Fruit fly (Drosophila melanogaster) whole organism, embryonic: ENCODE results near the gene Cyp303a1.

Source experiments
- Abd-B ChIP-seq: fragments of 200-800 bp; sonication (Bioruptor generic); optimal IDR thresholded peaks from 2 replicates; lab custom pipeline; 2018; ENCODE audit warnings: missing biosample characterization, mild to moderate bottlenecking, missing genetic modification characterization, moderate library complexity
- Adf1 ChIP-seq: fragments of 200-800 bp; sonication (Bioruptor generic); IDR thresholded peaks from 2 replicates; pipeline ENCODE4 v1.3.6; 2022; ENCODE audit warnings: missing biosample characterization, missing genetic modification characterization
- B-H2 ChIP-seq: fragments of 200-800 bp; sonication (Bioruptor generic); optimal IDR thresholded peaks from 2 replicates; lab custom pipeline; 2018; ENCODE audit warnings: missing biosample characterization, mild to moderate bottlenecking, missing genetic modification characterization
- BEAF-32 ChIP-seq: fragments of 200-800 bp; sonication (Bioruptor generic); optimal IDR thresholded peaks from 3 replicates; lab custom pipeline; 2017; ENCODE audit warnings: missing biosample characterization, missing genetic modification characterization, mild to moderate bottlenecking, moderate library complexity, missing genetic modification reagents
- CG10321 ChIP-seq: fragments of 200-800 bp; sonication (Bioruptor generic); IDR thresholded peaks from 2 replicates; pipeline ENCODE4 v1.3.6; 2022; ENCODE audit warnings: missing biosample characterization, missing genetic modification characterization
- CG14860 ChIP-seq: fragments of 200-800 bp; sonication (Bioruptor generic); IDR thresholded peaks from 3 replicates; pipeline ENCODE4 v1.3.6; 2022; ENCODE audit warnings: missing biosample characterization, missing genetic modification characterization; ENCODE audit not compliant: partially characterized antibody
- CG18262 ChIP-seq: fragments of 200-800 bp; optimal IDR thresholded peaks from 3 replicates; lab custom pipeline; 2019; ENCODE audit warnings: missing biosample characterization, mild to moderate bottlenecking, missing genetic modification characterization, moderate library complexity
- CG1832 ChIP-seq: fragments of 200-800 bp; sonication (Bioruptor generic); optimal IDR thresholded peaks from 2 replicates; lab custom pipeline; 2017; ENCODE audit warnings: missing biosample characterization, mild to moderate bottlenecking, missing genetic modification characterization, inconsistent platforms
- CG2116 ChIP-seq: fragments of 200-800 bp; sonication (Bioruptor generic); optimal IDR thresholded peaks from 3 replicates; lab custom pipeline; 2018; ENCODE audit warnings: missing biosample characterization, mild to moderate bottlenecking, missing genetic modification characterization
- CG43689 ChIP-seq: fragments of 200-800 bp; sonication (Bioruptor generic); IDR thresholded peaks from 2 replicates; pipeline ENCODE4 v1.3.6; 2022; ENCODE audit warnings: missing biosample characterization, missing genetic modification characterization
- CG6175 ChIP-seq: fragments of 200-800 bp; sonication (Bioruptor generic); IDR thresholded peaks from 3 replicates; pipeline ENCODE4 v1.3.6; 2022; ENCODE audit warnings: missing biosample characterization, missing genetic modification characterization
- CG6791 ChIP-seq: fragments of 200-800 bp; sonication (Bioruptor generic); IDR thresholded peaks from 3 replicates; pipeline ENCODE4 v1.3.6; 2022; ENCODE audit warnings: missing biosample characterization, missing genetic modification characterization; ENCODE audit not compliant: partially characterized antibody
- CG6854 ChIP-seq: fragments of 200-800 bp; sonication (Bioruptor generic); optimal IDR thresholded peaks from 3 replicates; lab custom pipeline; 2017; ENCODE audit warnings: missing biosample characterization, mild to moderate bottlenecking, missing genetic modification characterization
- CG8089 ChIP-seq: fragments of 200-800 bp; sonication (Bioruptor generic); optimal IDR thresholded peaks from 3 replicates; lab custom pipeline; 2016; ENCODE audit warnings: missing biosample characterization, missing genetic modification characterization
- CG8290 ChIP-seq, 3 experiments: fragments of 200-800 bp; sonication (Bioruptor generic); optimal IDR thresholded peaks; 2 replicates each; lab custom pipeline; 2016 to 2019; ENCODE audit warnings: missing biosample characterization in 3 of 3, missing genetic modification characterization in 3 of 3, mild to moderate bottlenecking in 2 of 3, moderate library complexity in 1 of 3
- CG8765 ChIP-seq: fragments of 200-800 bp; sonication (Bioruptor generic); IDR thresholded peaks from 2 replicates; pipeline ENCODE4 v1.3.6; 2022; ENCODE audit warnings: missing biosample characterization, missing genetic modification characterization
- CG9727 ChIP-seq: fragments of 200-800 bp; sonication (Bioruptor generic); optimal IDR thresholded peaks from 3 replicates; lab custom pipeline; 2017; ENCODE audit warnings: missing biosample characterization, mild to moderate bottlenecking, missing genetic modification characterization
- CG9876 ChIP-seq: fragments of 200-800 bp; sonication (Bioruptor generic); optimal IDR thresholded peaks from 2 replicates; lab custom pipeline; 2016; ENCODE audit warnings: missing biosample characterization, missing genetic modification characterization
- CG9932 ChIP-seq: fragments of 200-800 bp; sonication (Bioruptor generic); IDR thresholded peaks from 2 replicates; pipeline ENCODE4 v1.3.6; 2022; ENCODE audit warnings: missing biosample characterization, missing genetic modification characterization
- D19B ChIP-seq: fragments of 200-800 bp; sonication (Bioruptor generic); optimal IDR thresholded peaks from 2 replicates; lab custom pipeline; 2017; ENCODE audit warnings: missing biosample characterization, mild to moderate bottlenecking, missing genetic modification characterization
- Dip3 ChIP-seq: fragments of 200-800 bp; sonication (Bioruptor generic); optimal IDR thresholded peaks from 3 replicates; lab custom pipeline; 2016; ENCODE audit warnings: missing biosample characterization, missing genetic modification characterization
- Dp ChIP-seq: fragments of 200-800 bp; sonication (Bioruptor generic); optimal IDR thresholded peaks from 2 replicates; lab custom pipeline; 2018; ENCODE audit warnings: missing biosample characterization, mild to moderate bottlenecking, missing genetic modification characterization, moderate library complexity
- HLH4C ChIP-seq: fragments of 200-800 bp; sonication (Bioruptor generic); IDR thresholded peaks from 3 replicates; pipeline ENCODE4 v1.3.6; 2022; ENCODE audit warnings: missing biosample characterization, missing genetic modification characterization; ENCODE audit not compliant: partially characterized antibody
- Max ChIP-seq: fragments of 200-800 bp; sonication (Bioruptor generic); optimal IDR thresholded peaks from 2 replicates; lab custom pipeline; 2016; ENCODE audit warnings: missing biosample characterization, mild to moderate bottlenecking, missing genetic modification characterization
- Med ChIP-seq: fragments of 200-800 bp; sonication (Bioruptor generic); peaks from one replicate; lab custom pipeline; 2016; ENCODE audit warnings: missing biosample characterization, missing genetic modification characterization, mild to moderate bottlenecking, inconsistent platforms, moderate library complexity
- Ptx1 ChIP-seq: fragments of 200-800 bp; sonication (Bioruptor generic); IDR thresholded peaks from 2 replicates; pipeline ENCODE4 v1.3.6; 2022; ENCODE audit warnings: missing biosample characterization, missing genetic modification characterization
- Sox100B ChIP-seq: fragments of 200-800 bp; sonication (Bioruptor generic); optimal IDR thresholded peaks from 3 replicates; lab custom pipeline; 2018; ENCODE audit warnings: missing biosample characterization, mild to moderate bottlenecking, missing genetic modification characterization
- ap ChIP-seq: fragments of 200-800 bp; sonication (Bioruptor generic); IDR thresholded peaks from 2 replicates; pipeline ENCODE4 v1.3.6; 2022; ENCODE audit warnings: missing biosample characterization, missing genetic modification characterization
- bbx ChIP-seq: fragments of 200-800 bp; sonication (Bioruptor generic); IDR thresholded peaks from 2 replicates; pipeline ENCODE4 v1.3.6; 2022; ENCODE audit warnings: missing biosample characterization, missing genetic modification characterization; ENCODE audit not compliant: partially characterized antibody
- crol ChIP-seq: fragments of 200-800 bp; sonication (Bioruptor generic); IDR thresholded peaks from 2 replicates; pipeline ENCODE4 v1.3.6; 2022; ENCODE audit warnings: missing biosample characterization, missing genetic modification characterization
- dan ChIP-seq: fragments of 200-800 bp; sonication (Bioruptor generic); IDR thresholded peaks from 2 replicates; pipeline ENCODE4 v1.3.6; 2022; ENCODE audit warnings: missing biosample characterization, missing genetic modification characterization
- dysf ChIP-seq: fragments of 200-800 bp; sonication (Bioruptor generic); IDR thresholded peaks from 3 replicates; pipeline ENCODE4 v1.3.6; 2022; ENCODE audit warnings: missing biosample characterization, missing genetic modification characterization
- ewg ChIP-seq: fragments of 200-800 bp; sonication (Bioruptor generic); optimal IDR thresholded peaks from 3 replicates; lab custom pipeline; 2017; ENCODE audit warnings: mild to moderate bottlenecking, missing biosample characterization, missing genetic modification reagents, missing genetic modification characterization
- gcm2 ChIP-seq: fragments of 200-800 bp; sonication (Bioruptor generic); optimal IDR thresholded peaks from 2 replicates; lab custom pipeline; 2016; ENCODE audit warnings: missing biosample characterization, missing genetic modification characterization
- gsb-n ChIP-seq: fragments of 200-800 bp; sonication (Bioruptor generic); optimal IDR thresholded peaks from 3 replicates; lab custom pipeline; 2018; ENCODE audit warnings: missing biosample characterization, mild to moderate bottlenecking, missing genetic modification characterization
- ind ChIP-seq: fragments of 200-800 bp; sonication (Bioruptor generic); optimal IDR thresholded peaks from 3 replicates; lab custom pipeline; 2016; ENCODE audit warnings: missing biosample characterization, missing genetic modification characterization
- inv ChIP-seq: fragments of 200-800 bp; sonication (Bioruptor generic); IDR thresholded peaks from 2 replicates; pipeline ENCODE4 v1.3.6; 2022; ENCODE audit warnings: missing biosample characterization, missing genetic modification characterization; ENCODE audit not compliant: partially characterized antibody
- kah ChIP-seq: fragments of 200-800 bp; sonication (Bioruptor generic); optimal IDR thresholded peaks from 2 replicates; lab custom pipeline; 2018; ENCODE audit warnings: missing biosample characterization, mild to moderate bottlenecking, missing genetic modification characterization
- knrl ChIP-seq: fragments of 200-800 bp; sonication (Bioruptor generic); IDR thresholded peaks from 3 replicates; pipeline ENCODE4 v1.3.6; 2022; ENCODE audit warnings: missing biosample characterization, missing genetic modification characterization; ENCODE audit not compliant: partially characterized antibody
- mirr ChIP-seq: fragments of 200-800 bp; sonication (Bioruptor generic); optimal IDR thresholded peaks from 3 replicates; lab custom pipeline; 2018; ENCODE audit warnings: missing biosample characterization, mild to moderate bottlenecking, missing genetic modification characterization
- odd ChIP-seq: fragments of 200-800 bp; sonication (Bioruptor generic); optimal IDR thresholded peaks from 2 replicates; lab custom pipeline; 2017; ENCODE audit warnings: missing biosample characterization, mild to moderate bottlenecking, missing genetic modification characterization
- pan ChIP-seq, 4 experiments: fragments of >200 bp in 3 of 4; fragments of 200-800 bp in 1 of 4; sonication (Bioruptor generic) in 1 of 4; optimal IDR thresholded peaks in 3 of 4; IDR thresholded peaks in 1 of 4; 2 replicates each; pipeline versions ENCODE4 v1.3.6 to Lab custom; 2017 to 2022; ENCODE audit warnings: missing biosample characterization in 2 of 4, missing genetic modification characterization in 2 of 4, mixed read lengths in 1 of 4
- repo ChIP-seq: fragments of 200-800 bp; sonication (Bioruptor generic); optimal IDR thresholded peaks from 2 replicates; lab custom pipeline; 2016; ENCODE audit warnings: missing biosample characterization, missing genetic modification characterization
- sim ChIP-seq: fragments of 200-800 bp; sonication (Bioruptor generic); IDR thresholded peaks from 2 replicates; pipeline ENCODE4 v1.3.6; 2022; ENCODE audit warnings: missing biosample characterization, missing genetic modification characterization
- sob ChIP-seq: fragments of 200-800 bp; sonication (Bioruptor generic); IDR thresholded peaks from 2 replicates; pipeline ENCODE4 v1.3.6; 2022; ENCODE audit warnings: missing biosample characterization, missing genetic modification characterization
- sr ChIP-seq: fragments of 200-800 bp; sonication (Bioruptor generic); IDR thresholded peaks from 3 replicates; pipeline ENCODE4 v1.3.6; 2022; ENCODE audit warnings: missing biosample characterization, missing genetic modification characterization
- trem ChIP-seq: fragments of 200-800 bp; optimal IDR thresholded peaks from 3 replicates; lab custom pipeline; 2019; ENCODE audit warnings: missing biosample characterization, mild to moderate bottlenecking, missing genetic modification characterization, moderate library complexity
- tx ChIP-seq: fragments of 200-800 bp; sonication (Bioruptor generic); optimal IDR thresholded peaks from 2 replicates; lab custom pipeline; 2016; ENCODE audit warnings: missing biosample characterization, missing genetic modification characterization
- vvl ChIP-seq: fragments of 200-800 bp; sonication (Bioruptor generic); IDR thresholded peaks from 2 replicates; pipeline ENCODE4 v1.3.6; 2022; ENCODE audit warnings: missing biosample characterization, missing genetic modification characterization
- zfh2 ChIP-seq: fragments of 200-800 bp; sonication (Bioruptor generic); optimal IDR thresholded peaks from 2 replicates; lab custom pipeline; 2016; ENCODE audit warnings: missing biosample characterization, missing genetic modification characterization

Cyp303a1 gene

DNA sequence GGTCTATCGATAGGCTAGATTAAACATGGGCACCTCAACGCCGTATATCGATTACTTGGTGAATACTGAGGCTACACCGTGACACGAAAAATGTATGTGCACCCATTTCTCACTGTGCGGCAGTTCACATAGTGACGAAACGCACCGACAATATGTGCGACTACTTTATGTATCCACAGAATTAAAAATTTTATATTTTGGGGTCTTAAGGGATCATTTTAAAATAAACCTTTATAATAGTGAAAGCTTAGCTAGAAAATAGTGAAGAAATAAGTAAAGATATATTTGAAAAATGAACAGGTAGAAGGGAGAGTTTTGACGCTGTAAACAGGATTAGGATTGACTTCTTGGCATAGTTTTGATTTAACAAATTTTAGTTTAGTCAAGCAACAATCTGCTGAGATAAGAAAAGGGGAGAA lies 35.1 kb downstream of the Cyp303a1 start, which contains the start of gene mRpL4 (continued):
- peak; percentile 94 for TF ChIP-seq BEAF-32
- TF ChIP-seq dan (GFP tag; lab: Robert Waterston, UW), result no peak
- peak; percentile 99 for TF ChIP-seq knrl
- peak; percentile 71 for TF ChIP-seq CG8089 (GFP tag; lab: Kevin White, UChicago)
- 0 out of 3 replicates have a peak, but pooled peaks have one; percentile 29 for TF ChIP-seq CG6175 (GFP tag; lab: Robert Waterston, UW)
- TF ChIP-seq CG9932 (GFP tag; lab: Robert Waterston, UW), result peak; percentile 87
- TF ChIP-seq Abd-B (GFP tag; lab: Kevin White, UChicago), result peak; percentile 72
- TF ChIP-seq mirr (GFP tag; lab: Kevin White, UChicago), result no peak
- no peak for TF ChIP-seq CG1832
- TF ChIP-seq Max (GFP tag; lab: Kevin White, UChicago), result no peak
- no peak for TF ChIP-seq crol
- no peak for TF ChIP-seq kah (GFP tag; lab: Kevin White, UChicago)
- peak; percentile 97 for TF ChIP-seq HLH4C (GFP tag; lab: Robert Waterston, UW)
- peak; percentile 85 for TF ChIP-seq zfh2 (GFP tag; lab: Kevin White, UChicago)
- peak; percentile 30 for TF ChIP-seq Sox100B
- TF ChIP-seq Adf1 (GFP tag; lab: Robert Waterston, UW), result no peak
- peak; percentile 84 for TF ChIP-seq sob (GFP tag; lab: Robert Waterston, UW)
- peak; percentile 89 for TF ChIP-seq Dip3 (GFP tag; lab: Kevin White, UChicago)
- peak; percentile 75 for TF ChIP-seq Ptx1
- TF ChIP-seq Dp (GFP tag; lab: Kevin White, UChicago), result peak; percentile 48
- TF ChIP-seq pan (optimal IDR thresholded peaks at IDR 0.05; lab: Kevin White, UChicago), result no peak
- peak in 1 of 2 experiments; percentile 85 for TF ChIP-seq pan (GFP tag; optimal IDR thresholded peaks at IDR 0.05 in 1 of 2, IDR thresholded peaks at IDR 0.05 in 1 of 2)
- TF ChIP-seq repo (GFP tag; lab: Kevin White, UChicago), result peak; percentile 24
- TF ChIP-seq CG8765 (GFP tag; lab: Robert Waterston, UW), result peak; percentile 34; the same call in 1 of the 2 replicates
- TF ChIP-seq vvl (GFP tag; lab: Robert Waterston, UW), result peak; percentile 69
- TF ChIP-seq gsb-n (tag; lab: Kevin White, UChicago), result peak; percentile 32
- TF ChIP-seq CG9876 (GFP tag; lab: Kevin White, UChicago), result peak; percentile 74
- TF ChIP-seq inv (GFP tag; lab: Robert Waterston, UW), result peak; percentile 98
- TF ChIP-seq CG18262 (tag; lab: Kevin White, UChicago), result peak; percentile 57
- TF ChIP-seq CG6854 (GFP tag; lab: Kevin White, UChicago), result no peak
- peak; percentile 75 for TF ChIP-seq ind (GFP tag; lab: Kevin White, UChicago)
- TF ChIP-seq CG2116 (GFP tag; lab: Kevin White, UChicago), result peak; percentile 87
- TF ChIP-seq ap, result no peak
- no peak for TF ChIP-seq CG10321 (GFP tag; lab: Robert Waterston, UW)
- TF ChIP-seq B-H2 (GFP tag; lab: Kevin White, UChicago), result peak; percentile 54
- peak; percentile 58 for TF ChIP-seq gcm2 (GFP tag; lab: Kevin White, UChicago)
- peak; percentile 98 for TF ChIP-seq CG8290 (GFP tag; optimal IDR thresholded peaks at IDR 0.05; lab: Kevin White, UChicago)
- peak; percentile 97 for TF ChIP-seq CG8290 (tag; optimal IDR thresholded peaks at IDR 0.05; lab: Kevin White, UChicago)
- TF ChIP-seq bbx (GFP tag; lab: Robert Waterston, UW), result peak; percentile 99
- TF ChIP-seq Med (GFP tag; lab: Kevin White, UChicago), result no peak
- peak; percentile 99 for TF ChIP-seq CG14860 (GFP tag; lab: Robert Waterston, UW)
- no peak for TF ChIP-seq sim (GFP tag; lab: Robert Waterston, UW)
- TF ChIP-seq trem (tag; lab: Kevin White, UChicago), result peak; percentile 84
- peak; percentile 99 for TF ChIP-seq CG6791 (GFP tag; lab: Robert Waterston, UW)
- TF ChIP-seq tx (GFP tag; lab: Kevin White, UChicago), result peak; percentile 76
- no peak for TF ChIP-seq sr
- peak; percentile 14 for TF ChIP-seq D19B (GFP tag; lab: Kevin White, UChicago)
- no peak for TF ChIP-seq odd (GFP tag; lab: Kevin White, UChicago)
- TF ChIP-seq CG43689 (GFP tag; lab: Robert Waterston, UW), result no peak
- peak; percentile 9 for TF ChIP-seq ewg
- peak; percentile 51 for TF ChIP-seq CG9727 (GFP tag; lab: Kevin White, UChicago)
- TF ChIP-seq dysf, result no peak; the same call in 2 of the 3 replicates
